Fruit fly (Drosophila melanogaster): ENCODE results near the gene Asciz.
A peak's percentile ranks its signal among the peaks of the same experiment; 100 is the strongest.

The Asciz gene

dm6 chr3L:3197464-3197863, 31.4 kb upstream of the Asciz start, which contains the start of gene CG14966 (continued):
- TF ChIP-seq CG4854 (GFP tag; optimal IDR thresholded peaks at IDR 0.05) (peak; percentile 19), pnt (GFP tag; optimal IDR thresholded peaks at IDR 0.05) (no peak), CG1832 (GFP tag; optimal IDR thresholded peaks at IDR 0.05) (no peak), CG3726 (GFP tag; IDR thresholded peaks at IDR 0.05) (no peak), C15 (GFP tag; IDR thresholded peaks at IDR 0.05) (no peak), CG2120 (GFP tag; optimal IDR thresholded peaks at IDR 0.05) (peak; percentile 66), CG2875 (GFP tag; optimal IDR thresholded peaks at IDR 0.05) (no peak), stwl (tag; optimal IDR thresholded peaks at IDR 0.05) (peak; percentile 43), hkb (optimal IDR thresholded peaks at IDR 0.05) (no peak), hkb (GFP tag; IDR thresholded peaks at IDR 0.05) (no peak), CG15073 (GFP tag; optimal IDR thresholded peaks at IDR 0.05) (no peak), CG2199 (GFP tag; IDR thresholded peaks at IDR 0.05) (peak; percentile 22; the same call in 2 of the 3 replicates), dmrt99B (tag; optimal IDR thresholded peaks at IDR 0.05) (no peak), CG12942 (GFP tag; optimal IDR thresholded peaks at IDR 0.05) (no peak), insv (GFP tag; optimal IDR thresholded peaks at IDR 0.05) (no peak), sug (tag; optimal IDR thresholded peaks at IDR 0.05) (peak; percentile 50), esg (GFP tag; conservative IDR thresholded peaks at IDR 0.05) (no peak), trh (GFP tag; optimal IDR thresholded peaks at IDR 0.05) (no peak), nom (GFP tag; optimal IDR thresholded peaks at IDR 0.05) (peak; percentile 33), Eip74EF (GFP tag; optimal IDR thresholded peaks at IDR 0.05) (no peak), CG6654 (GFP tag; optimal IDR thresholded peaks at IDR 0.05) (no peak), Bteb2 (GFP tag; optimal IDR thresholded peaks at IDR 0.05) (peak; percentile 23), caup (GFP tag; optimal IDR thresholded peaks at IDR 0.05; ENCODE audit: severe bottlenecking) (no peak), CG1024 (GFP tag; IDR thresholded peaks at IDR 0.05) (no peak), amos (GFP tag; IDR thresholded peaks at IDR 0.05; ENCODE audit: partially characterized antibody) (peak; percentile 94), CG15011 (GFP tag; optimal IDR thresholded peaks at IDR 0.05) (no peak), H2.0 (GFP tag; IDR thresholded peaks at IDR 0.05) (0 out of 2 replicates have a peak, but pooled peaks have one; percentile 6), CG10274 (GFP tag; optimal IDR thresholded peaks at IDR 0.05) (no peak), ttk (GFP tag; IDR thresholded peaks at IDR 0.05) (peak; percentile 11; the same call in 1 of the 2 replicates), sr (GFP tag; IDR thresholded peaks at IDR 0.05) (no peak), dm (GFP tag; optimal IDR thresholded peaks at IDR 0.05) (no peak), CG14014 (GFP tag; IDR thresholded peaks at IDR 0.05) (peak; percentile 57; the same call in 1 of the 2 replicates), cg (GFP tag; optimal IDR thresholded peaks at IDR 0.05) (no peak), Side (GFP tag; optimal IDR thresholded peaks at IDR 0.05) (peak; percentile 25), CG6272 (GFP tag; IDR thresholded peaks at IDR 0.05) (no peak), CG31388 (GFP tag; optimal IDR thresholded peaks at IDR 0.05) (no peak), CG12219 (GFP tag; optimal IDR thresholded peaks at IDR 0.05) (no peak), fu2 (GFP tag; optimal IDR thresholded peaks at IDR 0.05) (peak; percentile 33), ro (GFP tag; IDR thresholded peaks at IDR 0.05) (no peak), Dad (GFP tag; optimal IDR thresholded peaks at IDR 0.05) (no peak), CG10654 (GFP tag; optimal IDR thresholded peaks at IDR 0.05) (no peak), CG3838 (GFP tag; optimal IDR thresholded peaks at IDR 0.05) (no peak), ssp (GFP tag; IDR thresholded peaks at IDR 0.05) (no peak), nmo (GFP tag; optimal IDR thresholded peaks at IDR 0.05) (peak; percentile 43), ash1 (GFP tag; optimal IDR thresholded peaks at IDR 0.05) (no peak), fd64A (GFP tag; optimal IDR thresholded peaks at IDR 0.05) (no peak), aop (GFP tag; IDR thresholded peaks at IDR 0.05) (no peak), CG33557 (GFP tag; optimal IDR thresholded peaks at IDR 0.05) (no peak), fd96Cb (tag; optimal IDR thresholded peaks at IDR 0.05) (no peak), CG16815 (GFP tag; optimal IDR thresholded peaks at IDR 0.05) (no peak), fd102C (GFP tag; optimal IDR thresholded peaks at IDR 0.05) (no peak), eyg (GFP tag; optimal IDR thresholded peaks at IDR 0.05) (no peak)
